Fruit fly (Drosophila melanogaster) whole organism: Measurements from ENCODE around the gene CG45002.

Experiments used
- Dll ChIP-seq: fragments of >200 bp; optimal IDR thresholded peaks from 2 replicates; lab custom pipeline; 2017
- pan ChIP-seq: fragments of >200 bp; optimal IDR thresholded peaks from 2 replicates; lab custom pipeline; 2017
- psq ChIP-seq: fragments of >200 bp; optimal IDR thresholded peaks from 2 replicates; lab custom pipeline; 2017

- no peak for TF ChIP-seq Dll
- TF ChIP-seq pan (lab: Kevin White, UChicago), result no peak
- TF ChIP-seq psq (lab: Kevin White, UChicago), result no peak
Measured at dm6 chrX:16930465-16931286, 135.9 kb downstream of the CG45002 start.
